Worm (Caenorhabditis elegans): ENCODE data around the gene cpg-2.

DNA sequence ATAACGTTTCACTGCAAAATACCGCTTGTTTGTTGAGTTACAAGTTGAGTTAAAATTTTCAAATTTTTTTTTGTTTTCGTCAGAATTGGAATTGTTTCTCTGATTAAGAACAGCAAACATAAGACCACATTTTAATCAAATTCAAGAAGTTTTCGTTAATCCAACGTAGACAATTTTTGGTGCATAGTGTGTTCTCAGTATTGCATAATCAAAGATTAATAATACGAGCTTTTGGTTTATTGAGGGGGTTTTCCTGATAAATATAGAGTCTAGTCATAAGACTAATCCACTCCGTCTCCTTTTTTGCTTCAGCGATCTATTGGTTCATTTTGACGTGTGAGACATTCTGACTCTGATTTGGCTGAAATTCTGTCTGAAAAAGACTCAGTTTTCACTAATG, 8.6 kb downstream of the cpg-2 start, which contains the start of gene nhr-9:
- no peak for TF ChIP-seq ztf-26 (tag; optimal IDR thresholded peaks at IDR 0.05)
- TF ChIP-seq unc-62 (GFP tag; optimal IDR thresholded peaks at IDR 0.05): no peak
- TF ChIP-seq zfh-2 (GFP tag; conservative IDR thresholded peaks at IDR 0.05): no peak
- TF ChIP-seq T26A5.8 (tag; optimal IDR thresholded peaks at IDR 0.05): no peak
- TF ChIP-seq hlh-12 (tag; optimal IDR thresholded peaks at IDR 0.05): no peak
- no peak for TF ChIP-seq lsy-27 (tag; optimal IDR thresholded peaks at IDR 0.05; ENCODE audit: borderline replicate concordance, insufficient read depth)
- TF ChIP-seq nhr-80 (tag; optimal IDR thresholded peaks at IDR 0.05): no peak
- no peak for TF ChIP-seq ama-1 (optimal IDR thresholded peaks at IDR 0.05)
- no peak for TF ChIP-seq ama-1 (GFP tag; optimal IDR thresholded peaks at IDR 0.05)
- TF ChIP-seq ztf-22 (GFP tag; optimal IDR thresholded peaks at IDR 0.05): no peak
- TF ChIP-seq dox-1 (GFP tag; IDR thresholded peaks at IDR 0.05): no peak
- TF ChIP-seq lin-35 (GFP tag; optimal IDR thresholded peaks at IDR 0.05): no peak
- TF ChIP-seq C17E4.6 (GFP tag; IDR thresholded peaks at IDR 0.05): no peak
- no peak for TF ChIP-seq aptf-3 (GFP tag; IDR thresholded peaks at IDR 0.05)
